Worm (Caenorhabditis elegans) whole organism, L1 larva: ENCODE measurements around the gene prx-13.

Experiments used
- C16A3.4 ChIP-seq: fragments of 150-350 bp; optimal IDR thresholded peaks from 2 replicates; lab custom pipeline; 2014; ENCODE audit warnings: missing biosample characterization, missing genetic modification characterization
- aha-1 ChIP-seq: fragments of 150-350 bp; optimal IDR thresholded peaks from 2 replicates; lab custom pipeline; 2014; ENCODE audit warnings: missing biosample characterization, missing genetic modification characterization
- alr-1 ChIP-seq: fragments of 200-800 bp; sonication (Bioruptor generic); optimal IDR thresholded peaks from 2 replicates; lab custom pipeline; 2018; ENCODE audit warnings: borderline replicate concordance, mild to moderate bottlenecking, missing genetic modification characterization, missing compliant biosample characterization
- ama-1 ChIP-seq: fragments of 150-350 bp; optimal IDR thresholded peaks from 2 replicates; lab custom pipeline; 2014
- blmp-1 ChIP-seq: fragments of 150-350 bp; optimal IDR thresholded peaks from 2 replicates; lab custom pipeline; 2014; ENCODE audit warnings: missing biosample characterization, missing genetic modification characterization
- ceh-8 ChIP-seq: fragments of 200-800 bp; sonication (Bioruptor generic); optimal IDR thresholded peaks from 2 replicates; lab custom pipeline; 2018; ENCODE audit warnings: mild to moderate bottlenecking, missing genetic modification characterization, moderate library complexity, missing compliant biosample characterization
- ceh-88 ChIP-seq: fragments of 200-800 bp; sonication (Bioruptor generic); IDR thresholded peaks from 2 replicates; pipeline ENCODE4 v1.3.6; 2022; ENCODE audit warnings: missing genetic modification characterization, missing compliant biosample characterization
- dpl-1 ChIP-seq, 3 experiments: fragments of 150-350 bp in 2 of 3; sonication (generic microtip) in 1 of 3; optimal IDR thresholded peaks; 2 replicates each; lab custom pipeline; 2014 to 2017; ENCODE audit warnings: missing biosample characterization in 3 of 3, missing genetic modification characterization in 3 of 3, missing genetic modification reagents in 3 of 3
- dsc-1 ChIP-seq: sonication (generic microtip); optimal IDR thresholded peaks from 2 replicates; lab custom pipeline; 2016; ENCODE audit warnings: mild to moderate bottlenecking, missing genetic modification characterization, missing compliant biosample characterization
- efl-1 ChIP-seq, 4 experiments: fragments of 150-350 bp; optimal IDR thresholded peaks in 3 of 4; peaks in 1 of 4; 1 replicate in 1 of 4; 2 replicates in 3 of 4; lab custom pipeline; 2014; ENCODE audit warnings: missing biosample characterization in 2 of 4, missing genetic modification characterization in 2 of 4, missing genetic modification reagents in 2 of 4
- elt-2 ChIP-seq: sonication (generic microtip); optimal IDR thresholded peaks from 2 replicates; lab custom pipeline; 2016; ENCODE audit warnings: missing genetic modification characterization, mild to moderate bottlenecking, inconsistent platforms, missing compliant biosample characterization, missing genetic modification reagents
- ets-5 ChIP-seq: fragments of 200-800 bp; sonication (Bioruptor generic); IDR thresholded peaks from 2 replicates; pipeline ENCODE4 v1.3.6; 2022; ENCODE audit warnings: missing genetic modification characterization, missing compliant biosample characterization
- fkh-10 ChIP-seq: sonication (generic microtip); optimal IDR thresholded peaks from 2 replicates; lab custom pipeline; 2017; ENCODE audit warnings: missing biosample characterization, missing genetic modification reagents, missing genetic modification characterization
- fkh-8 ChIP-seq: sonication (generic microtip); optimal IDR thresholded peaks from 2 replicates; lab custom pipeline; 2016; ENCODE audit warnings: mild to moderate bottlenecking, missing genetic modification characterization, missing compliant biosample characterization
- fos-1 ChIP-seq: fragments of 150-350 bp; optimal IDR thresholded peaks from 2 replicates; lab custom pipeline; 2014; ENCODE audit warnings: missing biosample characterization, missing genetic modification characterization
- irx-1 ChIP-seq: sonication (generic microtip); optimal IDR thresholded peaks from 2 replicates; lab custom pipeline; 2016; ENCODE audit warnings: missing genetic modification characterization, missing compliant biosample characterization
- isw-1 ChIP-seq: fragments of 200-800 bp; sonication (Bioruptor generic); IDR thresholded peaks from 2 replicates; pipeline ENCODE4 v1.3.6; 2022; ENCODE audit warnings: missing genetic modification characterization, missing compliant biosample characterization
- jun-1 ChIP-seq: fragments of 150-350 bp; optimal IDR thresholded peaks from 2 replicates; lab custom pipeline; 2014; ENCODE audit warnings: missing biosample characterization, missing genetic modification reagents, missing genetic modification characterization
- lin-14 ChIP-seq: fragments of 200-800 bp; sonication (Bioruptor generic); optimal IDR thresholded peaks from 2 replicates; lab custom pipeline; 2018; ENCODE audit warnings: mild to moderate bottlenecking, missing genetic modification characterization, moderate library complexity, missing compliant biosample characterization
- lin-15B ChIP-seq: fragments of 150-350 bp; sonication (generic microtip); optimal IDR thresholded peaks from 3 replicates; lab custom pipeline; 2014; ENCODE audit warnings: missing biosample characterization, missing genetic modification characterization
- lin-35 ChIP-seq, 2 experiments: fragments of 150-350 bp; optimal IDR thresholded peaks; 2 replicates each; lab custom pipeline; 2014; ENCODE audit warnings: missing biosample characterization in 2 of 2, missing genetic modification characterization in 2 of 2, missing genetic modification reagents in 2 of 2
- lir-3 ChIP-seq: sonication (generic microtip); optimal IDR thresholded peaks from 2 replicates; lab custom pipeline; 2016; ENCODE audit warnings: mild to moderate bottlenecking, missing genetic modification characterization, moderate library complexity, missing compliant biosample characterization; ENCODE audit not compliant: poor library complexity
- lsy-2 ChIP-seq, 2 experiments: fragments of 150-350 bp; optimal IDR thresholded peaks; 2 replicates each; lab custom pipeline; 2014; ENCODE audit warnings: missing biosample characterization in 2 of 2, missing genetic modification characterization in 2 of 2
- mab-9 ChIP-seq: fragments of 200-800 bp; sonication (Bioruptor generic); IDR thresholded peaks from 2 replicates; pipeline ENCODE4 v1.3.6; 2022; ENCODE audit warnings: missing genetic modification reagents, missing genetic modification characterization, missing compliant biosample characterization
- mdl-1 ChIP-seq, 2 experiments: fragments of 150-350 bp; optimal IDR thresholded peaks; 2 replicates each; lab custom pipeline; 2014 to 2017; ENCODE audit warnings: missing biosample characterization in 2 of 2, missing genetic modification characterization in 2 of 2, inconsistent platforms in 1 of 2
- mef-2 ChIP-seq: fragments of 150-350 bp; optimal IDR thresholded peaks from 2 replicates; lab custom pipeline; 2014; ENCODE audit warnings: missing biosample characterization, missing genetic modification characterization
- mep-1 ChIP-seq: fragments of 150-350 bp; optimal IDR thresholded peaks from 2 replicates; lab custom pipeline; 2014; ENCODE audit warnings: missing biosample characterization, missing genetic modification characterization
- nhr-20 ChIP-seq: sonication (generic microtip); optimal IDR thresholded peaks from 2 replicates; lab custom pipeline; 2016; ENCODE audit warnings: mild to moderate bottlenecking, missing genetic modification characterization, missing compliant biosample characterization
- nhr-28 ChIP-seq: fragments of 150-350 bp; optimal IDR thresholded peaks from 2 replicates; lab custom pipeline; 2014; ENCODE audit warnings: missing biosample characterization, missing genetic modification characterization
- nhr-47 ChIP-seq: sonication (generic microtip); optimal IDR thresholded peaks from 2 replicates; lab custom pipeline; 2016; ENCODE audit warnings: mild to moderate bottlenecking, missing genetic modification characterization, moderate library complexity, missing compliant biosample characterization
- nhr-71 ChIP-seq: sonication (generic microtip); optimal IDR thresholded peaks from 2 replicates; lab custom pipeline; 2016; ENCODE audit warnings: mild to moderate bottlenecking, missing genetic modification characterization, moderate library complexity, missing compliant biosample characterization
- nhr-76 ChIP-seq: sonication (generic microtip); optimal IDR thresholded peaks from 2 replicates; lab custom pipeline; 2017; ENCODE audit warnings: missing biosample characterization, missing genetic modification characterization
- nhr-77 ChIP-seq: fragments of 150-350 bp; optimal IDR thresholded peaks from 2 replicates; lab custom pipeline; 2014; ENCODE audit warnings: missing biosample characterization, missing genetic modification characterization
- nhr-85 ChIP-seq: sonication (generic microtip); peaks from one replicate; lab custom pipeline; 2016; ENCODE audit warnings: missing genetic modification characterization, inconsistent platforms, missing compliant biosample characterization
- nhr-90 ChIP-seq: sonication (generic microtip); optimal IDR thresholded peaks from 2 replicates; lab custom pipeline; 2016; ENCODE audit warnings: mild to moderate bottlenecking, missing genetic modification characterization, missing compliant biosample characterization; ENCODE audit not compliant: poor library complexity
- pqm-1 ChIP-seq: sonication (generic microtip); optimal IDR thresholded peaks from 3 replicates; lab custom pipeline; 2017; ENCODE audit warnings: missing biosample characterization, missing genetic modification characterization
- snpc-4 ChIP-seq: fragments of 150-350 bp; optimal IDR thresholded peaks from 2 replicates; lab custom pipeline; 2014; ENCODE audit warnings: missing biosample characterization, missing genetic modification characterization
- tlp-1 ChIP-seq: fragments of 150-350 bp; optimal IDR thresholded peaks from 2 replicates; lab custom pipeline; 2014; ENCODE audit warnings: missing biosample characterization, missing genetic modification characterization
- unc-30 ChIP-seq: sonication (generic microtip); optimal IDR thresholded peaks from 2 replicates; lab custom pipeline; 2017; ENCODE audit warnings: missing biosample characterization, missing genetic modification characterization
- unc-62 ChIP-seq: fragments of 150-350 bp; optimal IDR thresholded peaks from 2 replicates; lab custom pipeline; 2014; ENCODE audit warnings: missing biosample characterization, missing genetic modification reagents, missing genetic modification characterization
- zag-1 ChIP-seq: fragments of 150-350 bp; optimal IDR thresholded peaks from 2 replicates; lab custom pipeline; 2014; ENCODE audit warnings: missing biosample characterization, missing genetic modification characterization

Gene prx-13

ce11 chrII:7264675-7265074, 12.9 kb upstream of the prx-13 start:
- TF ChIP-seq mef-2 (tag; lab: Kevin White, UChicago) = no peak
- peak; percentile 35 for TF ChIP-seq nhr-90 (tag; lab: Kevin White, UChicago)
- no peak for TF ChIP-seq nhr-47 (tag; lab: Kevin White, UChicago)
- TF ChIP-seq nhr-28 (tag; lab: Kevin White, UChicago) = no peak
- TF ChIP-seq jun-1 (tag; lab: Kevin White, UChicago) = peak; percentile 55
- TF ChIP-seq unc-62 (GFP tag; lab: Kevin White, UChicago) = no peak
- no peak for TF ChIP-seq zag-1 (tag; lab: Kevin White, UChicago)
- TF ChIP-seq alr-1 (tag; lab: Kevin White, UChicago) = no peak
- no peak for TF ChIP-seq ama-1 (lab: Kevin White, UChicago)
- peak; percentile 42 for TF ChIP-seq blmp-1
- TF ChIP-seq pqm-1 (tag; lab: Kevin White, UChicago) = no peak
- TF ChIP-seq efl-1 (optimal IDR thresholded peaks at IDR 0.05; lab: Kevin White, UChicago) = no peak
- TF ChIP-seq efl-1 (GFP tag; optimal IDR thresholded peaks at IDR 0.05 in 1 of 2; lab: Kevin White, UChicago) = peak in 1 of 2 experiments; percentile 41
- peak; percentile 68 for TF ChIP-seq nhr-20 (tag; lab: Kevin White, UChicago)
- TF ChIP-seq nhr-71 (tag; lab: Kevin White, UChicago) = peak; percentile 32
- TF ChIP-seq elt-2 = peak; percentile 96
- TF ChIP-seq mdl-1 (tag; optimal IDR thresholded peaks at IDR 0.05; lab: Kevin White, UChicago) = peak in 1 of 2 experiments; percentile 61
- TF ChIP-seq mep-1 (tag; lab: Kevin White, UChicago) = no peak
- TF ChIP-seq fos-1 = no peak
- peak in 1 of 2 experiments; percentile 47 for TF ChIP-seq lin-35 (GFP tag; optimal IDR thresholded peaks at IDR 0.05; lab: Kevin White, UChicago)

- no peak for TF ChIP-seq unc-30 (tag; lab: Kevin White, UChicago)
- TF ChIP-seq isw-1 (GFP tag; lab: Robert Waterston, UW) = no peak
- TF ChIP-seq nhr-76 = no peak
- TF ChIP-seq mef-2 (tag; lab: Kevin White, UChicago) = no peak
- TF ChIP-seq dsc-1 (tag; lab: Kevin White, UChicago) = no peak
- TF ChIP-seq ceh-8 = no peak
Measured at ce11 chrII:7261854-7262253, 10.0 kb upstream of the prx-13 start, which contains the start of gene C30G12.4. C30G12.4 (plus strand) TSS chrII:7262154.

- TF ChIP-seq elt-2 = peak; percentile 58
- peak; percentile 18 for TF ChIP-seq nhr-20 (tag; lab: Kevin White, UChicago)
- TF ChIP-seq aha-1 (tag; lab: Kevin White, UChicago) = no peak
- peak; percentile 21 for TF ChIP-seq nhr-85 (tag; lab: Kevin White, UChicago)
- TF ChIP-seq lir-3 (tag; lab: Kevin White, UChicago) = peak; percentile 14
- TF ChIP-seq lin-14 (GFP tag; lab: Kevin White, UChicago) = no peak
- TF ChIP-seq lin-35 (GFP tag; optimal IDR thresholded peaks at IDR 0.05; lab: Kevin White, UChicago) = peak in 1 of 2 experiments; percentile 30
- peak; percentile 3 for TF ChIP-seq blmp-1
- TF ChIP-seq tlp-1 (tag; lab: Kevin White, UChicago) = no peak
- peak; percentile 23 for TF ChIP-seq nhr-77 (tag; lab: Kevin White, UChicago)
- TF ChIP-seq nhr-90 (tag; lab: Kevin White, UChicago) = peak; percentile 1
Measured at ce11 chrII:7255614-7256162, 3.9 kb upstream of the prx-13 start, which contains the start of gene F32A5.8. F32A5.8 (plus strand) TSS chrII:7256112.

ce11 chrII:7253073-7253472, 1.3 kb upstream of the prx-13 start, which contains the start of gene lsm-4:
lsm-4 (minus strand) TSS chrII:7253163.
- TF ChIP-seq lsy-2 (tag; optimal IDR thresholded peaks at IDR 0.05; lab: Kevin White, UChicago) (peak in 1 of 2 experiments; percentile 12), ets-5 (no peak), fkh-8 (tag; lab: Kevin White, UChicago) (no peak), efl-1 (optimal IDR thresholded peaks at IDR 0.05; lab: Kevin White, UChicago) (peak in 1 of 2 experiments; percentile 27), efl-1 (GFP tag; optimal IDR thresholded peaks at IDR 0.05 in 1 of 2; lab: Kevin White, UChicago) (peak in 1 of 2 experiments; percentile 3), tlp-1 (tag; lab: Kevin White, UChicago) (no peak), nhr-77 (tag; lab: Kevin White, UChicago) (no peak), C16A3.4 (tag; lab: Kevin White, UChicago) (peak; percentile 6), ceh-88 (GFP tag; lab: Robert Waterston, UW) (no peak), mab-9 (GFP tag; lab: Robert Waterston, UW) (no peak), blmp-1 (peak; percentile 28), lin-15B (tag; lab: Kevin White, UChicago) (no peak), fkh-10 (GFP tag; lab: Kevin White, UChicago) (no peak), irx-1 (no peak), snpc-4 (tag; lab: Kevin White, UChicago) (no peak), lin-35 (GFP tag; optimal IDR thresholded peaks at IDR 0.05; lab: Kevin White, UChicago) (peak in 1 of 2 experiments; percentile 27), nhr-20 (tag; lab: Kevin White, UChicago) (peak; percentile 40), dpl-1 (GFP tag; optimal IDR thresholded peaks at IDR 0.05; lab: Kevin White, UChicago) (peak in 1 of 3 experiments; percentile 20), mep-1 (tag; lab: Kevin White, UChicago) (peak; percentile 2)
- TF ChIP-seq, all 84 proteins: peak for 8
